Fruit fly (Drosophila melanogaster): ENCODE measurements around the gene Gal.

Gene Gal

dm6 chr2L:5983236-5983635 is 23.4 kb downstream of the Gal start:
- TF ChIP-seq Sox14 (GFP tag; optimal IDR thresholded peaks at IDR 0.05) (peak; percentile 55), Blimp-1 (GFP tag; optimal IDR thresholded peaks at IDR 0.05) (peak; percentile 20), CG3032 (tag; optimal IDR thresholded peaks at IDR 0.05) (no peak), CG6854 (GFP tag; optimal IDR thresholded peaks at IDR 0.05) (peak; percentile 2), CG34406 (GFP tag; optimal IDR thresholded peaks at IDR 0.05) (no peak), acj6 (GFP tag; optimal IDR thresholded peaks at IDR 0.05) (no peak), CG6808 (GFP tag; optimal IDR thresholded peaks at IDR 0.05) (no peak), spab (GFP tag; optimal IDR thresholded peaks at IDR 0.05) (no peak), eg (GFP tag; IDR thresholded peaks at IDR 0.05) (no peak), CG4318 (GFP tag; optimal IDR thresholded peaks at IDR 0.05) (no peak), CG3919 (GFP tag; optimal IDR thresholded peaks at IDR 0.05) (no peak), CG11762 (GFP tag; optimal IDR thresholded peaks at IDR 0.05; ENCODE audit: insufficient read depth) (no peak), Eip75B (GFP tag; optimal IDR thresholded peaks at IDR 0.05) (peak; percentile 7), svp (GFP tag) (peak; percentile 35)

- TF ChIP-seq Hr39 (GFP tag; optimal IDR thresholded peaks at IDR 0.05), result peak; percentile 21
- peak; percentile 92 for TF ChIP-seq vri (GFP tag; optimal IDR thresholded peaks at IDR 0.05)
- peak; percentile 23 for TF ChIP-seq CG7368 (GFP tag; optimal IDR thresholded peaks at IDR 0.05)
- TF ChIP-seq dac (GFP tag; optimal IDR thresholded peaks at IDR 0.05), result no peak
- no peak for TF ChIP-seq Hr38 (GFP tag; optimal IDR thresholded peaks at IDR 0.05)
- TF ChIP-seq Sox15 (GFP tag; optimal IDR thresholded peaks at IDR 0.05), result no peak
- no peak for TF ChIP-seq Blimp-1 (GFP tag; optimal IDR thresholded peaks at IDR 0.05)
- TF ChIP-seq Gug (GFP tag; IDR thresholded peaks at IDR 0.05), result no peak
- peak; percentile 22 for TF ChIP-seq Smox (GFP tag; optimal IDR thresholded peaks at IDR 0.05)
- TF ChIP-seq CG6808 (GFP tag; optimal IDR thresholded peaks at IDR 0.05), result peak; percentile 28
- peak; percentile 51 for TF ChIP-seq Sox14 (GFP tag; optimal IDR thresholded peaks at IDR 0.05)
- TF ChIP-seq Lpt (GFP tag; optimal IDR thresholded peaks at IDR 0.05), result peak; percentile 2
- peak in 1 of 2 experiments; percentile 16 for TF ChIP-seq salr (GFP tag; optimal IDR thresholded peaks at IDR 0.05)
- TF ChIP-seq net (GFP tag; optimal IDR thresholded peaks at IDR 0.05), result peak; percentile 32
- TF ChIP-seq CG8119 (GFP tag; IDR thresholded peaks at IDR 0.05), result no peak
- TF ChIP-seq acj6 (GFP tag; optimal IDR thresholded peaks at IDR 0.05), result no peak
- no peak for TF ChIP-seq Sox102F (GFP tag; optimal IDR thresholded peaks at IDR 0.05)
- TF ChIP-seq svp (GFP tag), result peak; percentile 92
- peak; percentile 14 to 57 for TF ChIP-seq ss (GFP tag; optimal IDR thresholded peaks at IDR 0.05)
- no peak for TF ChIP-seq CG34406 (GFP tag; optimal IDR thresholded peaks at IDR 0.05)
- peak; percentile 95 for TF ChIP-seq achi (GFP tag; optimal IDR thresholded peaks at IDR 0.05)
- peak; percentile 88 for TF ChIP-seq CG1621 (tag; optimal IDR thresholded peaks at IDR 0.05)
- peak; percentile 45 for TF ChIP-seq dsx (GFP tag; optimal IDR thresholded peaks at IDR 0.05; ENCODE audit: poor library complexity, severe bottlenecking)
- peak; percentile 24 for TF ChIP-seq CG16779 (tag; optimal IDR thresholded peaks at IDR 0.05)
- TF ChIP-seq spab (GFP tag; optimal IDR thresholded peaks at IDR 0.05), result no peak
- peak; percentile 57 for TF ChIP-seq CG3919 (GFP tag; optimal IDR thresholded peaks at IDR 0.05)
- TF ChIP-seq CG11762 (GFP tag; optimal IDR thresholded peaks at IDR 0.05; ENCODE audit: insufficient read depth), result no peak
- TF ChIP-seq cyc (GFP tag; optimal IDR thresholded peaks at IDR 0.05), result peak; percentile 34
- no peak for TF ChIP-seq CG8319 (GFP tag; optimal IDR thresholded peaks at IDR 0.05)
- no peak for TF ChIP-seq CG10631 (GFP tag; optimal IDR thresholded peaks at IDR 0.05)
- TF ChIP-seq CG11902 (GFP tag; optimal IDR thresholded peaks at IDR 0.05), result peak; percentile 53
- TF ChIP-seq CG6276 (GFP tag; optimal IDR thresholded peaks at IDR 0.05), result no peak
- TF ChIP-seq Ets96B (tag; optimal IDR thresholded peaks at IDR 0.05), result peak; percentile 29
- TF ChIP-seq CG31627 (GFP tag; optimal IDR thresholded peaks at IDR 0.05), result no peak
- no peak for TF ChIP-seq CG15336 (GFP tag; IDR thresholded peaks at IDR 0.05)
- peak; percentile 28 for TF ChIP-seq CG9139 (GFP tag; optimal IDR thresholded peaks at IDR 0.05)
- TF ChIP-seq CG3032 (tag; optimal IDR thresholded peaks at IDR 0.05), result no peak
- TF ChIP-seq CG8632 (GFP tag; optimal IDR thresholded peaks at IDR 0.05), result no peak
- no peak for TF ChIP-seq CG4318 (GFP tag; optimal IDR thresholded peaks at IDR 0.05)
- TF ChIP-seq esn (GFP tag; optimal IDR thresholded peaks at IDR 0.05), result peak; percentile 27
- TF ChIP-seq CG32006 (GFP tag; optimal IDR thresholded peaks at IDR 0.05), result peak; percentile 16
- peak; percentile 22 for TF ChIP-seq Met (GFP tag; optimal IDR thresholded peaks at IDR 0.05)
- TF ChIP-seq Ets21C (GFP tag; optimal IDR thresholded peaks at IDR 0.05), result no peak
- TF ChIP-seq fkh (GFP tag; optimal IDR thresholded peaks at IDR 0.05), result peak; percentile 72
These were observed 24.2 kb downstream of the Gal start for dm6 chr2L:5982334-5982987.
